Worm (Caenorhabditis elegans) whole organism, L4/young adult: ENCODE measurements around the gene lst-5.

Source experiments
- W03F9.2 ChIP-seq: fragments of 150-350 bp; optimal IDR thresholded peaks from 2 replicates; lab custom pipeline; 2014; ENCODE audit warnings: missing biosample characterization, missing genetic modification characterization
- dao-5 ChIP-seq: sonication (generic microtip); optimal IDR thresholded peaks from 2 replicates; lab custom pipeline; 2016; ENCODE audit warnings: missing genotype, missing genetic modification characterization, moderate library complexity, missing compliant biosample characterization
- him-1 ChIP-seq: sonication (generic microtip); optimal IDR thresholded peaks from 2 replicates; lab custom pipeline; 2016; ENCODE audit warnings: missing genotype, missing genetic modification reagents, missing genetic modification characterization, missing compliant biosample characterization

ce11 chrII:6989830-6990287 lies 32.9 kb upstream of the lst-5 start, which contains the start of gene C15F1.1:
- TF ChIP-seq him-1 (tag; lab: Kevin White, UChicago) (no peak), W03F9.2 (tag; lab: Kevin White, UChicago) (no peak), dao-5 (tag; lab: Kevin White, UChicago) (no peak)
